In genomic region chr3L:21044721-21045120, dm6 we compare ENCODE assay signal across 2 fruit fly cellular contexts.
TF ChIP-seq lines count a peak whose summit lies in the region.

No protein-coding gene starts in this region.

TF ChIP-seq in whole organism, embryonic, 481 proteins besides CTCF, POLR2A, EP300 and RAD21 (continued from another document):
- no peak for TF ChIP-seq fd64A (GFP tag; optimal IDR thresholded peaks at IDR 0.05; lab: Kevin White, UChicago)
- peak; percentile 77 for TF ChIP-seq D19A (tag; optimal IDR thresholded peaks at IDR 0.05; lab: Kevin White, UChicago)
- TF ChIP-seq pho (GFP tag; optimal IDR thresholded peaks at IDR 0.05; lab: Kevin White, UChicago), result no peak
- no peak for TF ChIP-seq ato (GFP tag; IDR thresholded peaks at IDR 0.05; lab: Robert Waterston, UW; ENCODE audit: partially characterized antibody)
- no peak for TF ChIP-seq Abd-B (GFP tag; optimal IDR thresholded peaks at IDR 0.05; lab: Kevin White, UChicago)
- no peak for TF ChIP-seq gcm2 (GFP tag; optimal IDR thresholded peaks at IDR 0.05; lab: Kevin White, UChicago)
- TF ChIP-seq crol (GFP tag; IDR thresholded peaks at IDR 0.05; lab: Robert Waterston, UW), result peak; percentile 60
- TF ChIP-seq CG16815 (GFP tag; optimal IDR thresholded peaks at IDR 0.05; lab: Kevin White, UChicago), result no peak
- TF ChIP-seq lab (GFP tag; optimal IDR thresholded peaks at IDR 0.05; lab: Kevin White, UChicago), result no peak

TF ChIP-seq in whole organism, prepupa, 60 proteins besides CTCF, POLR2A, EP300 and RAD21 (continued from another document):
- TF ChIP-seq CG16779 (tag; optimal IDR thresholded peaks at IDR 0.05; lab: Kevin White, UChicago) (no peak), cyc (GFP tag; optimal IDR thresholded peaks at IDR 0.05; lab: Kevin White, UChicago) (no peak), CG11762 (GFP tag; optimal IDR thresholded peaks at IDR 0.05; lab: Kevin White, UChicago; ENCODE audit: insufficient read depth) (no peak), Met (GFP tag; optimal IDR thresholded peaks at IDR 0.05; lab: Kevin White, UChicago) (no peak), CG11902 (GFP tag; optimal IDR thresholded peaks at IDR 0.05; lab: Kevin White, UChicago) (no peak), esn (GFP tag; optimal IDR thresholded peaks at IDR 0.05; lab: Kevin White, UChicago) (no peak), lz (GFP tag; optimal IDR thresholded peaks at IDR 0.05; lab: Kevin White, UChicago) (no peak), CG6163 (GFP tag; IDR thresholded peaks at IDR 0.05; lab: Robert Waterston, UW) (peak; percentile 12; the same call in 1 of the 3 replicates), Hr38 (GFP tag; optimal IDR thresholded peaks at IDR 0.05; lab: Kevin White, UChicago) (no peak), CG8632 (GFP tag; optimal IDR thresholded peaks at IDR 0.05; lab: Kevin White, UChicago) (no peak), Blimp-1 (GFP tag; optimal IDR thresholded peaks at IDR 0.05; lab: Kevin White, UChicago) (no peak), Hr4 (GFP tag; optimal IDR thresholded peaks at IDR 0.05; lab: Kevin White, UChicago) (no peak), svp (GFP tag; lab: Kevin White, UChicago) (no peak), dac (GFP tag; optimal IDR thresholded peaks at IDR 0.05; lab: Kevin White, UChicago) (no peak), OdsH (GFP tag; optimal IDR thresholded peaks at IDR 0.05; lab: Kevin White, UChicago) (no peak), CG6276 (GFP tag; optimal IDR thresholded peaks at IDR 0.05; lab: Kevin White, UChicago) (no peak), CG4318 (GFP tag; optimal IDR thresholded peaks at IDR 0.05; lab: Kevin White, UChicago) (no peak), net (GFP tag; optimal IDR thresholded peaks at IDR 0.05; lab: Kevin White, UChicago) (no peak), acj6 (GFP tag; optimal IDR thresholded peaks at IDR 0.05; lab: Kevin White, UChicago) (peak; percentile 32), dsx (GFP tag; optimal IDR thresholded peaks at IDR 0.05; lab: Kevin White, UChicago; ENCODE audit: poor library complexity, severe bottlenecking) (no peak), Smox (GFP tag; optimal IDR thresholded peaks at IDR 0.05; lab: Kevin White, UChicago) (no peak), CG7368 (GFP tag; optimal IDR thresholded peaks at IDR 0.05; lab: Kevin White, UChicago) (no peak), fkh (GFP tag; optimal IDR thresholded peaks at IDR 0.05; lab: Kevin White, UChicago) (no peak), CG15336 (GFP tag; IDR thresholded peaks at IDR 0.05; lab: Robert Waterston, UW) (no peak), CG6854 (GFP tag; optimal IDR thresholded peaks at IDR 0.05; lab: Kevin White, UChicago) (no peak), Eip93F (GFP tag; optimal IDR thresholded peaks at IDR 0.05; lab: Kevin White, UChicago) (no peak), CG1621 (tag; optimal IDR thresholded peaks at IDR 0.05; lab: Kevin White, UChicago) (no peak)
